Worm (Caenorhabditis elegans) whole organism, L2 larva: ENCODE measurements around the gene Y50E8A.11.
"Not testable (repeated sequence)": the region's sequence is repeated elsewhere in the genome, so short reads cannot be mapped to it uniquely, and the experiment has no call there.

Source experiments
- C34F6.9 ChIP-seq: fragments of 150-350 bp; optimal IDR thresholded peaks from 2 replicates; lab custom pipeline; 2014; ENCODE audit warnings: missing biosample characterization, missing genetic modification characterization
- F13H6.1 ChIP-seq: sonication (generic microtip); optimal IDR thresholded peaks from 2 replicates; lab custom pipeline; 2016; ENCODE audit warnings: missing genetic modification characterization, missing compliant biosample characterization
- ZK546.5 ChIP-seq: sonication (generic microtip); optimal IDR thresholded peaks from 2 replicates; lab custom pipeline; 2017; ENCODE audit warnings: missing biosample characterization, missing genetic modification characterization
- alr-1 ChIP-seq: fragments of 150-350 bp; optimal IDR thresholded peaks from 2 replicates; lab custom pipeline; 2014; ENCODE audit warnings: missing biosample characterization, missing genetic modification characterization
- aly-2 ChIP-seq: fragments of 150-350 bp; optimal IDR thresholded peaks from 2 replicates; lab custom pipeline; 2014; ENCODE audit warnings: missing biosample characterization, missing genetic modification characterization
- blmp-1 ChIP-seq: sonication (generic microtip); optimal IDR thresholded peaks from 2 replicates; lab custom pipeline; 2017; ENCODE audit warnings: missing genetic modification characterization, mild to moderate bottlenecking, missing compliant biosample characterization, antibody characterized with exemption, moderate library complexity; ENCODE audit not compliant: insufficient read depth
- ceh-16 ChIP-seq: fragments of 150-350 bp; optimal IDR thresholded peaks from 2 replicates; lab custom pipeline; 2014; ENCODE audit warnings: missing biosample characterization, missing genetic modification characterization
- crh-2 ChIP-seq: sonication (generic microtip); optimal IDR thresholded peaks from 2 replicates; lab custom pipeline; 2017; ENCODE audit warnings: missing biosample characterization, missing genetic modification characterization
- dmd-4 ChIP-seq: sonication (generic microtip); optimal IDR thresholded peaks from 2 replicates; lab custom pipeline; 2017; ENCODE audit warnings: missing biosample characterization, missing genetic modification characterization
- fos-1 ChIP-seq: fragments of 150-350 bp; optimal IDR thresholded peaks from 2 replicates; lab custom pipeline; 2014; ENCODE audit warnings: missing biosample characterization, missing genetic modification characterization
- gmeb-1 ChIP-seq: fragments of 150-350 bp; optimal IDR thresholded peaks from 2 replicates; lab custom pipeline; 2014; ENCODE audit warnings: missing biosample characterization, missing genetic modification characterization
- lin-11 ChIP-seq: fragments of 150-350 bp; sonication (generic microtip); optimal IDR thresholded peaks from 2 replicates; lab custom pipeline; 2014; ENCODE audit warnings: missing biosample characterization, missing genetic modification characterization, inconsistent platforms, mixed read lengths
- lin-13 ChIP-seq: fragments of 150-350 bp; optimal IDR thresholded peaks from 2 replicates; lab custom pipeline; 2014; ENCODE audit warnings: missing biosample characterization, missing genetic modification reagents, missing genetic modification characterization
- lin-39 ChIP-seq: fragments of 150-350 bp; optimal IDR thresholded peaks from 2 replicates; lab custom pipeline; 2014; ENCODE audit warnings: missing biosample characterization, missing genetic modification reagents, missing genetic modification characterization
- lsy-2 ChIP-seq, 2 experiments: fragments of 150-350 bp in 1 of 2; sonication (generic microtip) in 1 of 2; optimal IDR thresholded peaks; 2 replicates each; lab custom pipeline; 2014 to 2017; ENCODE audit warnings: missing biosample characterization in 2 of 2, missing genetic modification characterization in 2 of 2
- mbf-1 ChIP-seq: sonication (generic microtip); optimal IDR thresholded peaks from 2 replicates; lab custom pipeline; 2017; ENCODE audit warnings: missing biosample characterization, missing genetic modification characterization
- mdl-1 ChIP-seq, 2 experiments: fragments of 150-350 bp in 1 of 2; sonication (generic microtip) in 1 of 2; optimal IDR thresholded peaks; 2 replicates each; lab custom pipeline; 2017; ENCODE audit warnings: missing biosample characterization in 2 of 2, missing genetic modification characterization in 2 of 2
- nhr-10 ChIP-seq: sonication (generic microtip); optimal IDR thresholded peaks from 2 replicates; lab custom pipeline; 2017; ENCODE audit warnings: missing biosample characterization, missing genetic modification characterization
- nhr-11 ChIP-seq: fragments of 150-350 bp; optimal IDR thresholded peaks from 2 replicates; lab custom pipeline; 2014; ENCODE audit warnings: missing biosample characterization, missing genetic modification characterization
- nhr-12 ChIP-seq: fragments of 150-350 bp; optimal IDR thresholded peaks from 2 replicates; lab custom pipeline; 2014; ENCODE audit warnings: missing biosample characterization, missing genetic modification characterization
- nhr-129 ChIP-seq: fragments of 150-350 bp; optimal IDR thresholded peaks from 2 replicates; lab custom pipeline; 2014; ENCODE audit warnings: missing biosample characterization, missing genetic modification characterization
- nhr-23 ChIP-seq: fragments of 150-350 bp; optimal IDR thresholded peaks from 2 replicates; lab custom pipeline; 2014; ENCODE audit warnings: missing biosample characterization, missing genetic modification reagents, missing genetic modification characterization
- nhr-25 ChIP-seq: fragments of 150-350 bp; sonication (generic microtip); optimal IDR thresholded peaks from 3 replicates; lab custom pipeline; 2014; ENCODE audit warnings: missing biosample characterization, missing genetic modification characterization
- nhr-6 ChIP-seq: fragments of 150-350 bp; optimal IDR thresholded peaks from 2 replicates; lab custom pipeline; 2014; ENCODE audit warnings: missing biosample characterization, missing genetic modification characterization
- skn-1 ChIP-seq: sonication (generic microtip); optimal IDR thresholded peaks from 2 replicates; lab custom pipeline; 2017; ENCODE audit warnings: missing biosample characterization, missing genetic modification characterization
- sma-3 ChIP-seq: sonication (generic microtip); optimal IDR thresholded peaks from 2 replicates; lab custom pipeline; 2016; ENCODE audit warnings: missing genetic modification reagents, missing genetic modification characterization, missing compliant biosample characterization
- sma-9 ChIP-seq, 2 experiments: fragments of 150-350 bp in 1 of 2; sonication (generic microtip) in 1 of 2; optimal IDR thresholded peaks; 2 replicates each; lab custom pipeline; 2014 to 2016; ENCODE audit warnings: missing genetic modification characterization in 2 of 2, mild to moderate bottlenecking in 1 of 2, missing biosample characterization in 1 of 2, missing compliant biosample characterization in 1 of 2, missing genetic modification reagents in 1 of 2, moderate library complexity in 1 of 2
- snpc-4 ChIP-seq: fragments of 150-350 bp; optimal IDR thresholded peaks from 2 replicates; lab custom pipeline; 2014; ENCODE audit warnings: missing biosample characterization, missing genetic modification characterization
- zag-1 ChIP-seq: fragments of 150-350 bp; optimal IDR thresholded peaks from 2 replicates; lab custom pipeline; 2014; ENCODE audit warnings: missing biosample characterization, missing genetic modification characterization
- ztf-4 ChIP-seq: fragments of 150-350 bp; optimal IDR thresholded peaks from 2 replicates; lab custom pipeline; 2014; ENCODE audit warnings: missing biosample characterization, missing genetic modification characterization

Gene Y50E8A.11

DNA sequence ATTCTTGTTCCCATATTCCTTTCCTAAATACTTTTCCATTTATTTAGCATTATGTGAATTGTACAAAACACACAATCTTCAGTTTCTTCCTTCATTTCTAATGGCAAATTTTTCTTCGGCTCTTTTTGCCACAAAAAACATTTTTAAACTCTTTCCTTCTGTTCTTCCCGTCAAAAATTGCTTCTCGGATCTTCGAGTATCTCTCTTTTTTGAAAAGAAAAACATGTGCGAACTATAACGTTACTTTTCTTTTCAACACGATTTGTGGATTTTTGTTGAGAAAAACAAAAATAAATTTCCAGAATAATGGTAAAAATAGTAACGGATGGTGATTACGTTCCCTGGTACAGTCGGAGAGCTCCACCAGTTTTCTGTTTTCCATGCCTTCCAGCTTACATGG is 40.3 kb downstream of the Y50E8A.11 start, which contains the start of gene W06A7.2:
W06A7.2 (plus strand) TSS at position 301 of the 400 bp plus-strand sequence.
- no peak for TF ChIP-seq skn-1
- no peak for TF ChIP-seq lin-13
- TF ChIP-seq nhr-129 (tag; lab: Kevin White, UChicago) = no peak
- no peak for TF ChIP-seq lin-11
- no peak for TF ChIP-seq gmeb-1 (tag; lab: Kevin White, UChicago)
- no peak for TF ChIP-seq blmp-1 (tag; lab: Kevin White, UChicago)
- no peak for TF ChIP-seq lsy-2 (tag; optimal IDR thresholded peaks at IDR 0.05; lab: Kevin White, UChicago)
- TF ChIP-seq ztf-4 (tag; lab: Kevin White, UChicago) = no peak
- TF ChIP-seq C34F6.9 = no peak
- TF ChIP-seq nhr-23 (tag; lab: Kevin White, UChicago) = no peak
- TF ChIP-seq ZK546.5 (tag; lab: Kevin White, UChicago) = no peak
- TF ChIP-seq nhr-25 = no peak
- TF ChIP-seq snpc-4 (tag; lab: Kevin White, UChicago) = no peak
- TF ChIP-seq mdl-1 (tag; optimal IDR thresholded peaks at IDR 0.05; lab: Kevin White, UChicago) = no peak
- no peak for TF ChIP-seq F13H6.1
- no peak for TF ChIP-seq fos-1 (tag; lab: Kevin White, UChicago)
- TF ChIP-seq crh-2 = no peak
- TF ChIP-seq mbf-1 (tag; lab: Kevin White, UChicago) = no peak
- TF ChIP-seq nhr-12 (tag; lab: Kevin White, UChicago) = no peak

DNA sequence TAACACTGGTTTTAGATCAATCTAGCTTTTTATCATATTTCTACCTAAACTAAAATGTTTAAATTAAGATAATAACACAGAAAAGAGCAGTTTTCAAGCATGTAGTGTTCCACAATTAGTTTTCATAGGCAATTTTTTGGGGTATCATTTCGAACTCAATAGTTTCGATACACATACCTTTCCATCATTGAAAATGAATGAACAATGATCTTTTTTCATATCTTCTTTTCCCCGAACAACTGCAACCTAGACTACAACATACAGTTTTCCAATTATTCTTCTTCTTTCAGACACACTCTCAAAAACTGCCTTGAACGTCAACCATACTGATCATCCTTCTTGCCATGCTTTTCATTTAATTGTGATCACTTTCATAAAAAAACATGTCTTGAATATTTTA is 42.9 kb downstream of the Y50E8A.11 start, which contains the start of gene W06A7.4:
W06A7.4 (plus strand) TSS at position 301 of the 400 bp plus-strand sequence.
- TF ChIP-seq nhr-25 (no peak), ceh-16 (tag; lab: Kevin White, UChicago) (no peak), gmeb-1 (tag; lab: Kevin White, UChicago) (no peak), mdl-1 (tag; optimal IDR thresholded peaks at IDR 0.05; lab: Kevin White, UChicago) (no peak), aly-2 (tag; lab: Kevin White, UChicago) (no peak), lin-13 (no peak), zag-1 (tag; lab: Kevin White, UChicago) (no peak), lin-39 (tag; lab: Kevin White, UChicago) (no peak), C34F6.9 (no peak), sma-3 (GFP tag; lab: Kevin White, UChicago) (no peak), blmp-1 (tag; lab: Kevin White, UChicago) (no peak), nhr-23 (tag; lab: Kevin White, UChicago) (no peak)

DNA sequence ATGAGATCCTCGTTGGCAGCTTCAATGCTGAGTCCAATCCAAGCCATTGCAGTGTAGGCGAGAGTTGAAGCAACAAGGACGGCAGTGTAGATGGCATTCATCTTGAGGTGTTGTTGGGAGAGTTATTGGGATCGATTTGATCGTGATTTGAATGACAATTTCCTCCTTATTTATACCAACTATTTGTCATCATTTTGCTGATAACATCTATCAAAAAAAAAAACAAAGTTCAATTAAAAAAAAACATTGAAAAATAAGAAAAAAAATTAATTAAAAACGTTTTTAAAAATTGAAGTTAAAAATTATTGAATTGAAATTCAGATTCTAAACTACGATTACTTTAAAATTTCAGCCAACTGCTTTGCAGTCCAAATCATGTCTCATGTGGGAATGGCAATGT is 45.7 kb downstream of the Y50E8A.11 start, which contains the start of gene nspa-8:
nspa-8 (minus strand) TSS at position 101 of the 400 bp plus-strand sequence.
- TF ChIP-seq crh-2; nhr-10 (tag; lab: Kevin White, UChicago); alr-1: not testable (repeated sequence)

DNA sequence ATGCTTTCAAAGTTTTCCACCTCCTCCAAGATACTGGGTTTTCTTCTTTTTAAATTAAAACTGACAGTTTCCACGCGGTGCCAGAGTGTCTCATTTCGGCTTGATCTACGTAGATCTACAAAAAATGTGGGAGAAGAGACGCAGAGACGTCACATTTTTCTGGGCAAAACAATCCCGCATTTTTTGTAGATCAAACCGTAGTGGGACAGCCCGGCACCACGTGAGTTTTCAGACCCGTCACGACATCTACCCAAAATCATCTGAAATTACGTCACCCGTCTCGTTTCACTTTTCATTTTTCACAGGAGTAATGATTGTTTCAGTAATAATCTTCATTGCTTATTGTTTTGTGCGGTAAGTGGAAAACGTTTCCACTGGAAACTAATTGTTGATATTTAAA is 47.2 kb downstream of the Y50E8A.11 start:
- no peak for TF ChIP-seq nhr-11
- TF ChIP-seq sma-9 (GFP tag; optimal IDR thresholded peaks at IDR 0.05; lab: Kevin White, UChicago) = no peak
- no peak for TF ChIP-seq sma-9 (tag; optimal IDR thresholded peaks at IDR 0.05; lab: Kevin White, UChicago)
- TF ChIP-seq lin-39 (tag; lab: Kevin White, UChicago) = no peak
- TF ChIP-seq nhr-6 (tag; lab: Kevin White, UChicago) = no peak
- no peak for TF ChIP-seq dmd-4 (tag; lab: Kevin White, UChicago)
- no peak for TF ChIP-seq ztf-4 (tag; lab: Kevin White, UChicago)

DNA sequence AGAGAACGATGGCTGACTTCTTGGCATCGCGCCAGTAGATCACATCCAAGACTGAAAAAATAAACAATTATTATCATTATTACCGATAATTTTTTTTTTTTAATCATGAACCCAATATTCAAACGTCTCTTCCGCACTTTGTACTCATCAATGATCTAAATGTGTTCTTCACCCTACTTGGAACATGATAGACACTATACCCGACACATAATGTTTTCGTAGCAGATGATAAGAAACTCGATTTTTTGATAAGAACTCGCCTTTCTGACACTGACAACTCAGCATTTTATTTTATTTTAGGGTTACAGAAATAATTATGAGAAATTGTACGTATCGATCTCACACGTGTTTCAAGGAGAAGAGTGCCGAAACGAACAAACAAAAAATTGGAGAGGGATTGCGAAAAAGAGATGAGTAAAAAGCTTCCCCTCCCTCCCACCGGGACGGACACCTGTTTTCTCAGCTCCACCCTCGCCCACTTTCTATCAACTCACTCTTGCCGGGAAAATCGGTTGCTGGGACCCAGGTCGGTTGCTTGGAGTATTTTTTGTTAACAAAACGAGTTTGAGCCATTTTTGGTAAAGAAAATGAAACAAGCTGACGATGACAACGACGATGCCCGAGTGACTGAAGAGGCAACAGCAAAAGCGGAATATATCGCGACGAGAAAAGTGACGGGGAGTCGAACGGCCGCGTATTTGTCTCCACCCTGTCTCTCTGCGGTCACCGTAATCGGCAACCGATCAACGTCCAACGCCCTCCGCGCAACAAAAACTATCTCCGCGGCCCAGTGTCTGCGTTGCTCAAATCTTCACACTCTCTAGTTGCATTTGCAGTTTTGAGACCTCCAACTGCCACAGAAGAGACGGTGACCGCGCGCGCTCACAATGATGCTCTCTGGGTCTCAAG is 49.3 kb downstream of the Y50E8A.11 start:
- TF ChIP-seq sma-9 (GFP tag; optimal IDR thresholded peaks at IDR 0.05; lab: Kevin White, UChicago) = peak; percentile 65
- TF ChIP-seq sma-9 (tag; optimal IDR thresholded peaks at IDR 0.05; lab: Kevin White, UChicago) = no peak
- peak; percentile 70 for TF ChIP-seq crh-2
- TF ChIP-seq dmd-4 (tag; lab: Kevin White, UChicago) = no peak
- TF ChIP-seq sma-3 (GFP tag; lab: Kevin White, UChicago) = peak; percentile 5
- TF ChIP-seq ceh-16 (tag; lab: Kevin White, UChicago) = peak; percentile 26
- TF ChIP-seq fos-1 (tag; lab: Kevin White, UChicago) = peak; percentile 91
- TF ChIP-seq nhr-10 (tag; lab: Kevin White, UChicago) = no peak
- TF ChIP-seq skn-1 = peak; percentile 24
